Fruit fly (Drosophila melanogaster) whole organism, embryonic: ENCODE results near the gene CG13315.

Experiments
- Adf1 ChIP-seq: fragments of 200-800 bp; sonication (Bioruptor generic); IDR thresholded peaks from 2 replicates; pipeline ENCODE4 v1.3.6; 2022; ENCODE audit warnings: missing biosample characterization, missing genetic modification characterization
- Aef1 ChIP-seq: fragments of 200-800 bp; sonication (Bioruptor generic); IDR thresholded peaks from 3 replicates; pipeline ENCODE4 v1.3.6; 2022; ENCODE audit warnings: missing biosample characterization, missing genetic modification characterization
- BEAF-32 ChIP-seq: fragments of 200-800 bp; sonication (Bioruptor generic); optimal IDR thresholded peaks from 3 replicates; lab custom pipeline; 2017; ENCODE audit warnings: missing biosample characterization, missing genetic modification characterization, mild to moderate bottlenecking, moderate library complexity, missing genetic modification reagents
- CG10366 ChIP-seq: fragments of 200-800 bp; sonication (Bioruptor generic); IDR thresholded peaks from 2 replicates; pipeline ENCODE4 v1.3.6; 2022; ENCODE audit warnings: missing biosample characterization, missing genetic modification characterization
- CG10565 ChIP-seq: fragments of 200-800 bp; sonication (Bioruptor generic); optimal IDR thresholded peaks from 3 replicates; lab custom pipeline; 2016; ENCODE audit warnings: missing biosample characterization, mild to moderate bottlenecking, missing genetic modification characterization
- CG11504 ChIP-seq: fragments of 200-800 bp; sonication (Bioruptor generic); optimal IDR thresholded peaks from 3 replicates; lab custom pipeline; 2019; ENCODE audit warnings: missing biosample characterization, mild to moderate bottlenecking, missing genetic modification characterization, moderate library complexity
- CG11695 ChIP-seq: fragments of 200-800 bp; sonication (Bioruptor generic); IDR thresholded peaks from 3 replicates; pipeline ENCODE4 v1.3.6; 2022; ENCODE audit warnings: missing biosample characterization, missing genetic modification characterization
- CG12219 ChIP-seq: fragments of 200-800 bp; sonication (Bioruptor generic); optimal IDR thresholded peaks from 3 replicates; lab custom pipeline; 2018; ENCODE audit warnings: missing biosample characterization, mild to moderate bottlenecking, missing genetic modification characterization
- CG12744 ChIP-seq: fragments of 200-800 bp; sonication (Bioruptor generic); optimal IDR thresholded peaks from 2 replicates; lab custom pipeline; 2016; ENCODE audit warnings: missing biosample characterization, missing genetic modification characterization
- CG14050 ChIP-seq: fragments of 200-800 bp; sonication (Bioruptor generic); IDR thresholded peaks from 3 replicates; pipeline ENCODE4 v1.3.6; 2022; ENCODE audit warnings: missing biosample characterization, missing genetic modification characterization
- CG15514 ChIP-seq: fragments of 200-800 bp; sonication (Bioruptor generic); optimal IDR thresholded peaks from 3 replicates; lab custom pipeline; 2017; ENCODE audit warnings: missing biosample characterization, missing genetic modification characterization, mild to moderate bottlenecking, moderate library complexity, missing genetic modification reagents
- CG15601 ChIP-seq: fragments of 200-800 bp; sonication (Bioruptor generic); optimal IDR thresholded peaks from 3 replicates; lab custom pipeline; 2019; ENCODE audit warnings: missing biosample characterization, mild to moderate bottlenecking, missing genetic modification characterization, moderate library complexity
- CG17385 ChIP-seq: fragments of 200-800 bp; sonication (Bioruptor generic); optimal IDR thresholded peaks from 3 replicates; lab custom pipeline; 2018; ENCODE audit warnings: missing biosample characterization, mild to moderate bottlenecking, missing genetic modification characterization
- CG2120 ChIP-seq: fragments of 200-800 bp; sonication (Bioruptor generic); optimal IDR thresholded peaks from 3 replicates; lab custom pipeline; 2016; ENCODE audit warnings: missing biosample characterization, missing genetic modification characterization
- CG42726 ChIP-seq: fragments of 200-800 bp; sonication (Bioruptor generic); IDR thresholded peaks from 2 replicates; pipeline ENCODE4 v1.3.6; 2022; ENCODE audit warnings: missing biosample characterization, missing genetic modification characterization; ENCODE audit not compliant: partially characterized antibody
- CG4854 ChIP-seq: fragments of 200-800 bp; sonication (Bioruptor generic); optimal IDR thresholded peaks from 2 replicates; lab custom pipeline; 2016; ENCODE audit warnings: missing biosample characterization, missing genetic modification characterization, inconsistent platforms
- CG7839 ChIP-seq: fragments of 200-800 bp; sonication (Bioruptor generic); optimal IDR thresholded peaks from 3 replicates; lab custom pipeline; 2018; ENCODE audit warnings: missing biosample characterization, mild to moderate bottlenecking, missing genetic modification characterization, moderate library complexity
- D19B ChIP-seq: fragments of 200-800 bp; sonication (Bioruptor generic); optimal IDR thresholded peaks from 2 replicates; lab custom pipeline; 2017; ENCODE audit warnings: missing biosample characterization, mild to moderate bottlenecking, missing genetic modification characterization
- Dfd ChIP-seq, 2 experiments: fragments of >200 bp; optimal IDR thresholded peaks; 2 replicates each; lab custom pipeline; 2017; ENCODE audit warnings: missing biosample characterization in 2 of 2, missing genetic modification characterization in 2 of 2
- Doc2 ChIP-seq: fragments of 200-800 bp; sonication (Bioruptor generic); IDR thresholded peaks from 2 replicates; pipeline ENCODE4 v1.3.6; 2022; ENCODE audit warnings: missing biosample characterization, missing genetic modification characterization
- Ets65A ChIP-seq: fragments of 200-800 bp; sonication (Bioruptor generic); peaks from one replicate; lab custom pipeline; 2016; ENCODE audit warnings: missing biosample characterization, missing genetic modification characterization
- Ets97D ChIP-seq: fragments of 200-800 bp; sonication (Bioruptor generic); optimal IDR thresholded peaks from 3 replicates; lab custom pipeline; 2016; ENCODE audit warnings: missing biosample characterization, missing genetic modification characterization
- HHEX ChIP-seq: fragments of 200-800 bp; sonication (Bioruptor generic); optimal IDR thresholded peaks from 3 replicates; lab custom pipeline; 2017; ENCODE audit warnings: missing biosample characterization, mild to moderate bottlenecking, missing genetic modification characterization, missing genetic modification reagents
- Hsf ChIP-seq: fragments of 200-800 bp; sonication (Bioruptor generic); optimal IDR thresholded peaks from 3 replicates; lab custom pipeline; 2016; ENCODE audit warnings: missing biosample characterization, missing genetic modification characterization
- Mad ChIP-seq: fragments of 200-800 bp; sonication (Bioruptor generic); optimal IDR thresholded peaks from 2 replicates; lab custom pipeline; 2016; ENCODE audit warnings: missing biosample characterization, missing genetic modification characterization
- Sox102F ChIP-seq: fragments of 200-800 bp; sonication (Bioruptor generic); optimal IDR thresholded peaks from 2 replicates; lab custom pipeline; 2018; ENCODE audit warnings: missing biosample characterization, mild to moderate bottlenecking, missing genetic modification characterization, moderate library complexity
- Spps ChIP-seq: fragments of 200-800 bp; sonication (Bioruptor generic); optimal IDR thresholded peaks from 2 replicates; lab custom pipeline; 2018; ENCODE audit warnings: missing biosample characterization, mild to moderate bottlenecking, missing genetic modification characterization
- Taf1 ChIP-seq: fragments of 200-800 bp; sonication (Bioruptor generic); IDR thresholded peaks from 2 replicates; pipeline ENCODE4 v1.3.6; 2022; ENCODE audit warnings: missing biosample characterization, missing genetic modification characterization
- Trl ChIP-seq, 3 experiments: fragments of >200 bp in 2 of 3; fragments of 200-800 bp in 1 of 3; sonication (Bioruptor generic) in 1 of 3; optimal IDR thresholded peaks; 2 replicates in 1 of 3; 3 replicates in 2 of 3; lab custom pipeline; 2016 to 2017; ENCODE audit warnings: missing biosample characterization in 1 of 3, missing genetic modification characterization in 1 of 3
- Usf ChIP-seq: fragments of 200-800 bp; sonication (Bioruptor generic); optimal IDR thresholded peaks from 2 replicates; lab custom pipeline; 2017; ENCODE audit warnings: missing genotype, missing biosample characterization, missing genetic modification characterization
- ac ChIP-seq: fragments of 200-800 bp; sonication (Bioruptor generic); optimal IDR thresholded peaks from 3 replicates; lab custom pipeline; 2017; ENCODE audit warnings: missing biosample characterization, mild to moderate bottlenecking, missing genetic modification characterization
- br ChIP-seq: fragments of >200 bp; optimal IDR thresholded peaks from 2 replicates; lab custom pipeline; 2017
- crc ChIP-seq: fragments of 200-800 bp; sonication (Bioruptor generic); optimal IDR thresholded peaks from 2 replicates; lab custom pipeline; 2016; ENCODE audit warnings: missing biosample characterization, missing genetic modification characterization
- croc ChIP-seq: fragments of 200-800 bp; sonication (Bioruptor generic); conservative IDR thresholded peaks from 3 replicates; pipeline ENCODE4 v1.3.6; 2022; ENCODE audit warnings: missing biosample characterization, missing genetic modification characterization
- eve ChIP-seq, 2 experiments: fragments of >200 bp; optimal IDR thresholded peaks; 2 replicates each; lab custom pipeline; 2017; ENCODE audit warnings: missing biosample characterization in 2 of 2, missing genetic modification characterization in 2 of 2
- gcm ChIP-seq: fragments of 200-800 bp; sonication (Bioruptor generic); optimal IDR thresholded peaks from 2 replicates; lab custom pipeline; 2019; ENCODE audit warnings: missing biosample characterization, mild to moderate bottlenecking, missing genetic modification characterization, moderate library complexity
- gt ChIP-seq: fragments of 200-800 bp; sonication (Bioruptor generic); IDR thresholded peaks from 2 replicates; pipeline ENCODE4 v1.3.6; 2022; ENCODE audit warnings: missing biosample characterization, missing genetic modification characterization
- her ChIP-seq: fragments of 200-800 bp; sonication (Bioruptor generic); optimal IDR thresholded peaks from 2 replicates; lab custom pipeline; 2016; ENCODE audit warnings: missing biosample characterization, missing genetic modification characterization
- jing ChIP-seq: fragments of 200-800 bp; sonication (Bioruptor generic); optimal IDR thresholded peaks from 2 replicates; lab custom pipeline; 2018; ENCODE audit warnings: missing biosample characterization, mild to moderate bottlenecking, missing genetic modification characterization
- ken ChIP-seq: fragments of 200-800 bp; sonication (Bioruptor generic); IDR thresholded peaks from 3 replicates; pipeline ENCODE4 v1.3.6; 2022; ENCODE audit warnings: missing biosample characterization, missing genetic modification characterization
- knrl ChIP-seq: fragments of 200-800 bp; sonication (Bioruptor generic); IDR thresholded peaks from 3 replicates; pipeline ENCODE4 v1.3.6; 2022; ENCODE audit warnings: missing biosample characterization, missing genetic modification characterization; ENCODE audit not compliant: partially characterized antibody
- nmo ChIP-seq: fragments of 200-800 bp; sonication (Bioruptor generic); optimal IDR thresholded peaks from 2 replicates; lab custom pipeline; 2018; ENCODE audit warnings: missing biosample characterization, mild to moderate bottlenecking, missing genetic modification characterization, moderate library complexity
- p53 ChIP-seq: fragments of 200-800 bp; sonication (Bioruptor generic); optimal IDR thresholded peaks from 2 replicates; lab custom pipeline; 2016; ENCODE audit warnings: missing biosample characterization, missing genetic modification characterization
- pho ChIP-seq: fragments of 200-800 bp; sonication (Bioruptor generic); optimal IDR thresholded peaks from 2 replicates; lab custom pipeline; 2016; ENCODE audit warnings: missing biosample characterization, missing genetic modification characterization
- phol ChIP-seq: fragments of 200-800 bp; sonication (Bioruptor generic); optimal IDR thresholded peaks from 3 replicates; lab custom pipeline; 2018; ENCODE audit warnings: missing biosample characterization, mild to moderate bottlenecking, missing genetic modification characterization, moderate library complexity
- pzg ChIP-seq: fragments of 200-800 bp; sonication (Bioruptor generic); optimal IDR thresholded peaks from 3 replicates; lab custom pipeline; 2018; ENCODE audit warnings: missing biosample characterization, mild to moderate bottlenecking, missing genetic modification characterization, moderate library complexity
- schlank ChIP-seq: fragments of 200-800 bp; sonication (Bioruptor generic); optimal IDR thresholded peaks from 2 replicates; lab custom pipeline; 2018; ENCODE audit warnings: missing biosample characterization, mild to moderate bottlenecking, missing genetic modification characterization
- sens ChIP-seq: fragments of 200-800 bp; sonication (Bioruptor generic); peaks from one replicate; lab custom pipeline; 2016; ENCODE audit warnings: missing biosample characterization, missing genetic modification characterization
- slp2 ChIP-seq: fragments of 200-800 bp; sonication (Bioruptor generic); optimal IDR thresholded peaks from 2 replicates; lab custom pipeline; 2016; ENCODE audit warnings: missing biosample characterization, missing genetic modification characterization
- sob ChIP-seq: fragments of 200-800 bp; sonication (Bioruptor generic); IDR thresholded peaks from 2 replicates; pipeline ENCODE4 v1.3.6; 2022; ENCODE audit warnings: missing biosample characterization, missing genetic modification characterization
- stc ChIP-seq: fragments of 200-800 bp; sonication (Bioruptor generic); IDR thresholded peaks from 2 replicates; pipeline ENCODE4 v1.3.6; 2022; ENCODE audit warnings: missing biosample characterization, missing genetic modification characterization
- yki ChIP-seq: fragments of >200 bp; optimal IDR thresholded peaks from 3 replicates; lab custom pipeline; 2018

Gene CG13315

dm6 chr3L:9047062-9047461 lies 49.6 kb upstream of the CG13315 start, which contains the start of gene Argk2 (continued):
- TF ChIP-seq D19B (GFP tag; lab: Kevin White, UChicago) (no peak), ac (GFP tag; lab: Kevin White, UChicago) (no peak), Ets97D (no peak), BEAF-32 (GFP tag; lab: Kevin White, UChicago) (peak; percentile 21), CG10565 (GFP tag; lab: Kevin White, UChicago) (no peak), CG10366 (GFP tag; lab: Robert Waterston, UW) (no peak; the same call in 1 of the 2 replicates), CG4854 (GFP tag; lab: Kevin White, UChicago) (no peak), schlank (no peak), Aef1 (GFP tag; lab: Robert Waterston, UW) (no peak), jing (GFP tag; lab: Kevin White, UChicago) (no peak), gt (no peak), CG11695 (GFP tag; lab: Robert Waterston, UW) (0 out of 3 replicates have a peak, but pooled peaks have one; percentile 16), CG11504 (tag; lab: Kevin White, UChicago) (peak; percentile 35), eve (GFP tag; optimal IDR thresholded peaks at IDR 0.05; lab: Kevin White, UChicago) (no peak), CG14050 (GFP tag; lab: Robert Waterston, UW) (no peak), HHEX (GFP tag; lab: Kevin White, UChicago) (no peak), Dfd (GFP tag; optimal IDR thresholded peaks at IDR 0.05; lab: Kevin White, UChicago) (no peak), pzg (GFP tag; lab: Kevin White, UChicago) (peak; percentile 36), slp2 (GFP tag; lab: Kevin White, UChicago) (no peak), croc (GFP tag; lab: Robert Waterston, UW) (no peak), CG15601 (no peak), Hsf (GFP tag; lab: Kevin White, UChicago) (no peak), CG12744 (GFP tag; lab: Kevin White, UChicago) (no peak), CG7839 (tag; lab: Kevin White, UChicago) (peak; percentile 9), Usf (no peak), sob (no peak), yki (lab: Kevin White, UChicago) (peak; percentile 12), Adf1 (GFP tag; lab: Robert Waterston, UW) (no peak), Sox102F (GFP tag; lab: Kevin White, UChicago) (no peak), br (lab: Kevin White, UChicago) (no peak), CG42726 (GFP tag; lab: Robert Waterston, UW) (no peak), CG17385 (no peak), sens (GFP tag; lab: Kevin White, UChicago) (no peak), gcm (GFP tag; lab: Kevin White, UChicago) (no peak), nmo (GFP tag; lab: Kevin White, UChicago) (peak; percentile 11), ken (GFP tag; lab: Robert Waterston, UW) (peak; percentile 3; the same call in 1 of the 3 replicates), CG12219 (GFP tag; lab: Kevin White, UChicago) (no peak), CG15514 (no peak), her (GFP tag; lab: Kevin White, UChicago) (no peak), p53 (GFP tag; lab: Kevin White, UChicago) (no peak), stc (GFP tag; lab: Robert Waterston, UW) (no peak), Spps (tag; lab: Kevin White, UChicago) (no peak), CG2120 (no peak), phol (tag; lab: Kevin White, UChicago) (peak; percentile 18), knrl (peak; percentile 58; the same call in 2 of the 3 replicates), Ets65A (no peak), Trl (optimal IDR thresholded peaks at IDR 0.05; lab: Kevin White, UChicago) (no peak), Trl (GFP tag; optimal IDR thresholded peaks at IDR 0.05; lab: Kevin White, UChicago) (no peak), Doc2 (no peak), Taf1 (GFP tag; lab: Robert Waterston, UW) (no peak), pho (GFP tag; lab: Kevin White, UChicago) (no peak), crc (GFP tag; lab: Kevin White, UChicago) (no peak), Mad (no peak)
